Worm (Caenorhabditis elegans) whole organism, L3 larva: ENCODE results near the gene ZK867.2.

ENCODE experiments used
- aly-2 ChIP-seq: fragments of 150-350 bp; optimal IDR thresholded peaks from 2 replicates; lab custom pipeline; 2014; ENCODE audit warnings: missing biosample characterization, missing genetic modification characterization
- ama-1 ChIP-seq: fragments of 150-350 bp; optimal IDR thresholded peaks from 2 replicates; lab custom pipeline; 2018
- ceh-82 ChIP-seq: fragments of 150-350 bp; optimal IDR thresholded peaks from 2 replicates; lab custom pipeline; 2014; ENCODE audit warnings: missing biosample characterization, missing genetic modification characterization
- elt-1 ChIP-seq: fragments of 150-350 bp; optimal IDR thresholded peaks from 2 replicates; lab custom pipeline; 2014; ENCODE audit warnings: missing biosample characterization, missing genetic modification characterization
- fkh-10 ChIP-seq: sonication (generic microtip); optimal IDR thresholded peaks from 2 replicates; lab custom pipeline; 2017; ENCODE audit warnings: missing biosample characterization, missing genetic modification reagents, missing genetic modification characterization
- fos-1 ChIP-seq: fragments of 150-350 bp; optimal IDR thresholded peaks from 2 replicates; lab custom pipeline; 2014; ENCODE audit warnings: missing biosample characterization, missing genetic modification characterization
- mdl-1 ChIP-seq: fragments of 150-350 bp; optimal IDR thresholded peaks from 2 replicates; lab custom pipeline; 2014; ENCODE audit warnings: missing biosample characterization, missing genetic modification characterization
- mml-1 ChIP-seq: fragments of 150-350 bp; sonication (generic microtip); optimal IDR thresholded peaks from 3 replicates; lab custom pipeline; 2014; ENCODE audit warnings: missing biosample characterization, missing genetic modification characterization
- pha-4 ChIP-seq: fragments of 150-350 bp; optimal IDR thresholded peaks from 2 replicates; lab custom pipeline; 2014; ENCODE audit warnings: missing biosample characterization, missing genetic modification reagents, missing genetic modification characterization
- pqm-1 ChIP-seq: fragments of 150-350 bp; optimal IDR thresholded peaks from 2 replicates; lab custom pipeline; 2017; ENCODE audit warnings: missing biosample characterization, missing genetic modification characterization, inconsistent platforms
- unc-39 ChIP-seq: sonication (generic microtip); optimal IDR thresholded peaks from 4 replicates; lab custom pipeline; 2017; ENCODE audit warnings: missing biosample characterization, missing genetic modification characterization
- unc-62 ChIP-seq: fragments of 150-350 bp; sonication (generic microtip); optimal IDR thresholded peaks from 4 replicates; lab custom pipeline; 2014; ENCODE audit warnings: missing biosample characterization, missing genetic modification reagents, missing genetic modification characterization
- ztf-11 ChIP-seq: fragments of 150-350 bp; optimal IDR thresholded peaks from 2 replicates; lab custom pipeline; 2014; ENCODE audit warnings: missing biosample characterization, missing genetic modification characterization
- ztf-4 ChIP-seq: fragments of 150-350 bp; optimal IDR thresholded peaks from 2 replicates; lab custom pipeline; 2014; ENCODE audit warnings: missing biosample characterization, missing genetic modification characterization

DNA sequence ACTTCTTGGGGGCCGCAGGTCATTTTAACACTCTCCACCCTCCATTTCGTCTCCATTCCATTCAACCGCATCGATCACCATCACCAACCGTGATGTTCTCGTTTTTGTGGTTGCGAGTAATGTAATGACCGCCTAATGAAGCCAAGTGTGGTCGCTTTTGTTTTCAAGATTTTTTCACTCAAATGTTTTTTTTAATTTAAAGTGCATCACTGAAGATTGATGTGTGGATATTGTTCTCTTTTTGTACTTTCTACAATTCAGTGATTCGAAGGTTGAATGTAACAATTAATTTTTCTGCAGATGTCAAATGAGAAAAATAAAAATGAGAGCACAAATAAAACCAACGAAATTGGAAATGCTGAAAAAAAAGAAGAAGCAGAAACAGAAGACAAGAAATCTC is 47.8 kb upstream of the ZK867.2 start, which contains the start of gene pgp-10:
- TF ChIP-seq unc-62 (GFP tag; lab: Kevin White, UChicago) (no peak), ama-1 (lab: Kevin White, UChicago) (no peak), ceh-82 (no peak), aly-2 (tag; lab: Kevin White, UChicago) (no peak), fkh-10 (GFP tag; lab: Kevin White, UChicago) (no peak), fos-1 (tag; lab: Kevin White, UChicago) (no peak), mml-1 (tag; lab: Kevin White, UChicago) (no peak), unc-39 (no peak), pqm-1 (tag; lab: Kevin White, UChicago) (no peak), ztf-4 (tag; lab: Kevin White, UChicago) (no peak), elt-1 (tag; lab: Kevin White, UChicago) (no peak), ztf-11 (tag; lab: Kevin White, UChicago) (no peak), mdl-1 (tag; lab: Kevin White, UChicago) (no peak), pha-4 (tag; lab: Kevin White, UChicago) (no peak)
